Worm (Caenorhabditis elegans): ENCODE results near the gene R193.1.

DNA sequence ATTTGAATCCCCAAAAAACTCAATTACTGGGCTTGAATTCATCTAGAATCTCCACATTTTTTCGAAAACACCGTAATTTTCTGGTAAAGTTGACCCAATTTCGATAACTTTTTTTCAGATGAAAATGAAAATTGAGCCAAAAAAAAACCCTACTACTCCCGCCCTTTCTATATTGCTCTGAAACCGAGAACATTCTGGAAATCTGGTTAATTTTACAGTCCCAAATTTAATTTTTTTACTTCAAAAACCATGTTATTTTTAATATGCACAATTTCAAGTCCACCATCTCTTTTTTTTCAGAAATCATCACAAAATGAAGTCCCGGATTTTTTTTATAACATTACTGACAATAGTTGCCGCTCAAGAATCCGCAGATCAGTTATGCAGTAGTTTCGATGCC, 43.1 kb upstream of the R193.1 start, which contains the start of gene C05D9.3:
- TF ChIP-seq klf-2 (GFP tag; conservative IDR thresholded peaks at IDR 0.05), result no peak
- TF ChIP-seq flt-1 (GFP tag; IDR thresholded peaks at IDR 0.05), result no peak
- no peak for TF ChIP-seq med-1 (GFP tag; optimal IDR thresholded peaks at IDR 0.05; ENCODE audit: insufficient read depth)
- TF ChIP-seq T22C8.4 (GFP tag; IDR thresholded peaks at IDR 0.05), result no peak
- no peak for TF ChIP-seq ztf-23 (GFP tag; IDR thresholded peaks at IDR 0.05)
- no peak for TF ChIP-seq cog-1 (tag; optimal IDR thresholded peaks at IDR 0.05)
- no peak for TF ChIP-seq ref-1 (GFP tag; conservative IDR thresholded peaks at IDR 0.05)
